Worm (Caenorhabditis elegans): ENCODE results near the gene lsm-7.
A peak's percentile ranks its signal among the peaks of the same experiment; 100 is the strongest.

lsm-7 gene

DNA sequence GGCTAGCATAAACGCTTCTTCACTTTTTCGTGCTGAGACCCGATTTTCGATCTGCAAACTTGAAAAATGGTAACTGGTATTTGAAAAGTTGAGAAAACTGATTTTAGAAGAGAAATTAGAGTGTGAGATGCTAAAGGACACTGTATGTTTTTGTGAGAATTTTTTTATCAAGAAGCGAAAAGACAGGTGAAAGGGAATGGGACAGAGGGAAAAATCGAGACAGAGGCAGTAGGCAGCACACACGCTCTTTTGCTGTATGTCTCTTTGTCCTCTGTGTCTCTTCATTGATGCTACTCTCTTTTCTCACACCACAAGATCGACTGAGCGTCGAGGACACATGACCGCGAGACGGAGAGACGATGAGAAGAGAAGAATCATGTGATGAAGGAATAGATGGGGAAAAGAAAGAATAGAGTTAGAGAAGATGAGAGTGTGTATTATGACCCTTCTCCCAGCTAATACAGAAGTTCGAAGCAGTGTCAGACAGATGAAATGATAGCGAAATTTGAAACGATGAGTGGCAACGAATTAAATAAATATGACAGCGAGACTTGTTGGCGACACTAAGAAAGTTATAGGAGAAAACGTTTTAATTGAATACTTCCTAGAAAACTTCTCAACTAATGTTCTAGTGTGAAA lies 2.7 kb downstream of the lsm-7 start, which contains the start of gene lgg-2 (continued):
- TF ChIP-seq tag-97 (GFP tag; IDR thresholded peaks at IDR 0.05) (no peak), snpc-4 (tag; optimal IDR thresholded peaks at IDR 0.05) (no peak), nhr-42 (GFP tag; IDR thresholded peaks at IDR 0.05) (peak; percentile 87), dpl-1 (GFP tag; optimal IDR thresholded peaks at IDR 0.05) (peak; percentile 66), zip-11 (GFP tag; IDR thresholded peaks at IDR 0.05) (no peak), ZK546.5 (tag; optimal IDR thresholded peaks at IDR 0.05) (no peak), pha-4 (GFP tag; IDR thresholded peaks at IDR 0.05) (peak; percentile 78), pha-4 (tag; optimal IDR thresholded peaks at IDR 0.05) (peak; percentile 98), F26F4.8 (GFP tag; conservative IDR thresholded peaks at IDR 0.05) (no peak), mes-2 (tag; optimal IDR thresholded peaks at IDR 0.05; ENCODE audit: poor library complexity, severe bottlenecking) (peak; percentile 86), nhr-237 (tag; optimal IDR thresholded peaks at IDR 0.05) (no peak), mep-1 (tag; optimal IDR thresholded peaks at IDR 0.05) (peak; percentile 97), F44E2.7 (GFP tag; IDR thresholded peaks at IDR 0.05) (no peak), madf-9 (GFP tag; conservative IDR thresholded peaks at IDR 0.05) (peak; percentile 25; the same call in 1 of the 2 replicates), daf-12 (tag; optimal IDR thresholded peaks at IDR 0.05) (no peak), Y75B8A.6 (GFP tag; IDR thresholded peaks at IDR 0.05) (no peak), lin-38 (GFP tag; IDR thresholded peaks at IDR 0.05) (peak; percentile 73), aha-1 (tag) (peak; percentile 100), jun-1 (tag; optimal IDR thresholded peaks at IDR 0.05) (peak; percentile 91), daf-19 (GFP tag; conservative IDR thresholded peaks at IDR 0.05) (no peak)

DNA sequence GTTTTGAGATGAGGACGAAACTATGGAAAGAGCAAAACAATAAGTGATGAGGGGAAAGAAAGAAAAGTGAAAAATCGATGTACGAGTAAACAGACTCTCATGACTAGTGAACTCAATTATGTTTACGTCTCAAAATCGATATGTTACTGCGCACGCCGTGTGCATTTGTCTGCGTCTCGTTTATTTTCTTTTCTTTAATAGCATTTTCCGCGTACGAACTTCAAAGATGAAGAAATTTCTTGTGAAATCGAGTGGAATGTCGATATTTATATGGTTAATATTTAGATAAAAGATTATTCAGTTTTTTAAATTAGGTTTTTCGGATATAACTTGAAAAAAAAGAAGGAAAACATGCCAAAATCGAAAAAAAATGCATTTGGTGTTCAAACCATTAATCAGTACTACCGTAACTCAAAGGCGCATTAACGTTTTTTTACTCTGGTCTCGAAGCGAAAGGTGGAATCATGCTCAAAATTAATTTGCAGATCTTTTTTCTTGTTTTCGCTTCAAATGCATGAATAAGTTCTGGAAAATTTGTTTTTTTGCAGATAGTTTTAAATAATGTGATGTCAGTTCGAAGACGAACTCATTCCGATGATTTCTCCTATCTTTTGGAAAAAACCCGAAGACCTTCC lies 3.7 kb downstream of the lsm-7 start, which contains the start of gene fic-1:
TSS of gene fic-1 (plus strand) at position 549 of the 635 bp plus-strand sequence.
- TF ChIP-seq F10B5.3 (tag; optimal IDR thresholded peaks at IDR 0.05): no peak
- TF ChIP-seq ceh-28 (tag; optimal IDR thresholded peaks at IDR 0.05): peak; percentile 64
- TF ChIP-seq nhr-25 (tag; optimal IDR thresholded peaks at IDR 0.05; ENCODE audit: borderline replicate concordance, insufficient read depth): no peak
- TF ChIP-seq zag-1 (tag; optimal IDR thresholded peaks at IDR 0.05): no peak
- TF ChIP-seq unc-130 (GFP tag; optimal IDR thresholded peaks at IDR 0.05): no peak
- no peak for TF ChIP-seq duxl-1 (tag; optimal IDR thresholded peaks at IDR 0.05; ENCODE audit: poor library complexity)
- TF ChIP-seq ztf-11 (tag; optimal IDR thresholded peaks at IDR 0.05): no peak
- TF ChIP-seq ama-1 (optimal IDR thresholded peaks at IDR 0.05): no peak
- TF ChIP-seq Y48G9A.11 (GFP tag; IDR thresholded peaks at IDR 0.05): no peak
- no peak for TF ChIP-seq ceh-82 (tag; optimal IDR thresholded peaks at IDR 0.05)
- no peak for TF ChIP-seq Y5F2A.4 (GFP tag; optimal IDR thresholded peaks at IDR 0.05)
- no peak for TF ChIP-seq spr-3 (GFP tag; optimal IDR thresholded peaks at IDR 0.05)
- no peak for TF ChIP-seq zfp-3 (GFP tag; conservative IDR thresholded peaks at IDR 0.05)
- no peak for TF ChIP-seq unc-39 (tag; optimal IDR thresholded peaks at IDR 0.05)
- no peak for TF ChIP-seq nhr-102 (tag; optimal IDR thresholded peaks at IDR 0.05)
- TF ChIP-seq lin-39 (tag; optimal IDR thresholded peaks at IDR 0.05): no peak
- TF ChIP-seq ztf-7 (tag; optimal IDR thresholded peaks at IDR 0.05): no peak
- no peak for TF ChIP-seq daf-19 (GFP tag; conservative IDR thresholded peaks at IDR 0.05)
- no peak for TF ChIP-seq nhr-41 (GFP tag; IDR thresholded peaks at IDR 0.05)
- no peak for TF ChIP-seq aly-2 (tag; optimal IDR thresholded peaks at IDR 0.05)
- peak; percentile 54 to 93 for TF ChIP-seq mdl-1 (tag; optimal IDR thresholded peaks at IDR 0.05)
- no peak for TF ChIP-seq D1046.2 (GFP tag; IDR thresholded peaks at IDR 0.05)
- TF ChIP-seq F37D6.2 (tag; optimal IDR thresholded peaks at IDR 0.05): peak; percentile 28
- peak; percentile 53 for TF ChIP-seq dpl-1 (GFP tag; optimal IDR thresholded peaks at IDR 0.05)
- TF ChIP-seq fos-1 (tag; optimal IDR thresholded peaks at IDR 0.05): no peak
- no peak for TF ChIP-seq pha-4 (GFP tag; IDR thresholded peaks at IDR 0.05)
- TF ChIP-seq pha-4 (tag; optimal IDR thresholded peaks at IDR 0.05): peak; percentile 88
- TF ChIP-seq snpc-1.2 (GFP tag; IDR thresholded peaks at IDR 0.05): no peak
- TF ChIP-seq attf-4 (tag; optimal IDR thresholded peaks at IDR 0.05): no peak
- TF ChIP-seq ceh-44 (GFP tag; IDR thresholded peaks at IDR 0.05): no peak
- TF ChIP-seq ceh-32 (tag; optimal IDR thresholded peaks at IDR 0.05; ENCODE audit: poor library complexity): no peak
- no peak for TF ChIP-seq dmd-8 (GFP tag; IDR thresholded peaks at IDR 0.05)
- no peak for TF ChIP-seq lim-7 (GFP tag; IDR thresholded peaks at IDR 0.05)
- TF ChIP-seq nhr-42 (GFP tag; IDR thresholded peaks at IDR 0.05): no peak
- no peak for TF ChIP-seq php-3 (GFP tag; IDR thresholded peaks at IDR 0.05)

Measured in whole organism, L4 larva.